Worm (Caenorhabditis elegans) whole organism, late embryonic: ENCODE data around the gene btb-11.

Experiments used
- ceh-48 ChIP-seq: sonication (generic microtip); optimal IDR thresholded peaks from 2 replicates; lab custom pipeline; 2016; ENCODE audit warnings: missing genetic modification characterization, inconsistent platforms, missing compliant biosample characterization
- madf-2 ChIP-seq: sonication (generic microtip); optimal IDR thresholded peaks from 2 replicates; lab custom pipeline; 2017; ENCODE audit warnings: missing genetic modification characterization, missing compliant biosample characterization
- nhr-11 ChIP-seq: fragments of 150-350 bp; optimal IDR thresholded peaks from 2 replicates; lab custom pipeline; 2014; ENCODE audit warnings: missing biosample characterization, missing genetic modification characterization
- unc-55 ChIP-seq: sonication (generic microtip); optimal IDR thresholded peaks from 2 replicates; lab custom pipeline; 2017; ENCODE audit warnings: missing biosample characterization, missing genetic modification reagents, missing genetic modification characterization
- zip-5 ChIP-seq: sonication (generic microtip); optimal IDR thresholded peaks from 2 replicates; lab custom pipeline; 2016; ENCODE audit warnings: missing genetic modification characterization, missing compliant biosample characterization

DNA sequence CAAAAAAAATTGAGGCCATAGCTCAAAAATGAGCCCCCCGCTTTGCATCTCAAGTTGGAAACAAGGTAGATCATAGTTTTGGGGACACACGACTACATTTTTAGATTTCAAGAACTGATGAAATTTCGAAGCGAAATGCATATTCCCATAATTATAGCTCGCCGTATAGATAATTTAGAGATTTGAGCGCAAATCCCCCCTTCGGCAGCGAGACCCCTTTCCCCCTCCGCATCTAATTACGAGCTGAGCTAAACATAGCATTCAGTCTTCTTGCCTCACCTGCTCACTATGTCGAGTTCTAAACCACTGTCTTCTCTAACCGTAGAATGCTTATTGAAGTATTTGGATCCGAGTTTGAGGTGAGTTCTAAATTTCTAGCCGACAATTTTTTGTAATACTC is 45.4 kb downstream of the btb-11 start, which contains the start of the genes fbxc-17 and fbxc-15:
- no peak for TF ChIP-seq unc-55 (GFP tag; lab: Kevin White, UChicago)
- no peak for TF ChIP-seq nhr-11 (tag; lab: Kevin White, UChicago)
- no peak for TF ChIP-seq zip-5 (tag; lab: Kevin White, UChicago)
- no peak for TF ChIP-seq madf-2 (tag; lab: Kevin White, UChicago)
- no peak for TF ChIP-seq ceh-48 (tag; lab: Kevin White, UChicago)
